Worm (Caenorhabditis elegans) whole organism, L1 larva: ENCODE measurements around the gene F41C6.6.

Source experiments
- ama-1 ChIP-seq: fragments of 150-350 bp; optimal IDR thresholded peaks from 2 replicates; lab custom pipeline; 2014
- ceh-88 ChIP-seq: fragments of 200-800 bp; sonication (Bioruptor generic); IDR thresholded peaks from 2 replicates; pipeline ENCODE4 v1.3.6; 2022; ENCODE audit warnings: missing genetic modification characterization, missing compliant biosample characterization
- egl-27 ChIP-seq, 2 experiments: fragments of 150-350 bp in 1 of 2; sonication (generic microtip); optimal IDR thresholded peaks; 3 replicates each; lab custom pipeline; 2017 to 2018; ENCODE audit warnings: missing biosample characterization in 2 of 2, missing genetic modification characterization in 2 of 2, missing genetic modification reagents in 2 of 2
- lin-13 ChIP-seq: fragments of 150-350 bp; optimal IDR thresholded peaks from 2 replicates; lab custom pipeline; 2014; ENCODE audit warnings: missing biosample characterization, missing genetic modification reagents, missing genetic modification characterization
- nhr-77 ChIP-seq: fragments of 150-350 bp; optimal IDR thresholded peaks from 2 replicates; lab custom pipeline; 2014; ENCODE audit warnings: missing biosample characterization, missing genetic modification characterization
- sox-4 ChIP-seq: sonication (generic microtip); optimal IDR thresholded peaks from 2 replicates; lab custom pipeline; 2016; ENCODE audit warnings: missing genetic modification characterization, missing compliant biosample characterization

- TF ChIP-seq ceh-88 (GFP tag; lab: Robert Waterston, UW) (no peak), egl-27 (tag; optimal IDR thresholded peaks at IDR 0.05; lab: Kevin White, UChicago) (no peak), lin-13 (no peak), ama-1 (no peak), nhr-77 (tag; lab: Kevin White, UChicago) (no peak), sox-4 (tag; lab: Kevin White, UChicago) (no peak)
Observed at ce11 chrX:6888208-6888607, 6.5 kb upstream of the F41C6.6 start.
